Fruit fly (Drosophila melanogaster): ENCODE measurements around the gene frc.

frc gene

DNA sequence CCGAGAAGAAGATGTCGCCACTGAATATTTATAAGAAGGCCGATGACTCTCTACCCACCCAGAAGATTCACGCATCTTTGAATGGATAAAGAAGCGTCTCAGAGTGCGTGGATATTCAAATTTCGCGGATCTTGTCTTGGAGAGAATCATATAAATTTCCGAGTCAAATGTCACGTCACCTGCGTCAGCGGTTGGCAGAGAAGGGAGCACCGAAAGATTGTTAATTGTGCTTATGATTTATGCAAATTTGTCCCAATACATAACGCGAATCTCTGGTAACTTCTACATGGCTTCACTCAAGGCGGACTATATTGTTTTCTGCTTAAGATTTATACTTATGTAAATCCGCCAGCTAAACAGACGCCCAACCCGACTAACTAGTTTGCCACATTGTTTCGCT, 41.9 kb downstream of the frc start (continued):
- TF ChIP-seq ATbp (GFP tag; optimal IDR thresholded peaks at IDR 0.05) (no peak), sens-2 (GFP tag; IDR thresholded peaks at IDR 0.05) (no peak), vvl (GFP tag; IDR thresholded peaks at IDR 0.05) (peak; percentile 67; the same call in 1 of the 2 replicates), stwl (tag; optimal IDR thresholded peaks at IDR 0.05) (no peak), run (tag; optimal IDR thresholded peaks at IDR 0.05) (no peak)

DNA sequence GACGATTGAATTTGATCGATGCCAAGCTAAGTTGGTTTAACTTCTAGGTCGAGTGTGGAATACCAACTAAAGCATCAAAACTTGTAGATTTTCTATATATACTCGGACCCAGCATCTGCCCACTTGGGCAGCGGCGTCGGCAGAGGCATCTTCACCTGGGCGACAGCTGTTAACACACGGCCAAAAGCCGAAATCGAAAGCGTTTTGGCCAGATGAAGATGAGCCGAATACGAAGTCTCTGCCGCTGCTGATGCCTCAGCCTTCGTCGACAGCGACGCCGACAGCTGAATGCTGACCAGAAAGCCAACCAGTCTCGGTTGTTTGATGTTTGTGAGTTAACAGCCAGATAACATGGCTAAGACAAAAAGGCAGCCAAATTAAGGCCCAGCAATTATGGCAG, 44.1 kb downstream of the frc start, which contains the start of gene CG13731:
CG13731 (minus strand) TSS at position 62 of the 400 bp plus-strand sequence.
- TF ChIP-seq nmo (GFP tag; optimal IDR thresholded peaks at IDR 0.05), result no peak
- TF ChIP-seq Rfx (GFP tag; IDR thresholded peaks at IDR 0.05), result 0 out of 2 replicates have a peak, but pooled peaks have one; percentile 5
- TF ChIP-seq ase (GFP tag; IDR thresholded peaks at IDR 0.05), result no peak
- TF ChIP-seq Med (GFP tag), result peak; percentile 7
- peak; percentile 82 for TF ChIP-seq Adf1 (GFP tag; IDR thresholded peaks at IDR 0.05)
- no peak for TF ChIP-seq CG1832 (GFP tag; optimal IDR thresholded peaks at IDR 0.05)
- 0 out of 2 replicates have a peak, but pooled peaks have one; percentile 7 for TF ChIP-seq Awh (GFP tag; IDR thresholded peaks at IDR 0.05)
- 0 out of 2 replicates have a peak, but pooled peaks have one; percentile 15 for TF ChIP-seq CG32532 (GFP tag; IDR thresholded peaks at IDR 0.05)
- TF ChIP-seq CG32772 (GFP tag; IDR thresholded peaks at IDR 0.05), result no peak
- no peak for TF ChIP-seq CG34224 (GFP tag; IDR thresholded peaks at IDR 0.05; ENCODE audit: partially characterized antibody)
- no peak for TF ChIP-seq CG9797 (GFP tag; optimal IDR thresholded peaks at IDR 0.05)
- no peak for TF ChIP-seq cato (GFP tag; optimal IDR thresholded peaks at IDR 0.05; ENCODE audit: borderline replicate concordance)
- peak; percentile 78 for TF ChIP-seq Blimp-1 (GFP tag; optimal IDR thresholded peaks at IDR 0.05)
- no peak for TF ChIP-seq Spps (tag; optimal IDR thresholded peaks at IDR 0.05)
- TF ChIP-seq chinmo (GFP tag; IDR thresholded peaks at IDR 0.05; ENCODE audit: partially characterized antibody), result 0 out of 4 replicates have a peak, but pooled peaks have one; percentile 31
- no peak for TF ChIP-seq Nf-YB (GFP tag; optimal IDR thresholded peaks at IDR 0.05)
- TF ChIP-seq Ets65A (GFP tag), result peak; percentile 30
- TF ChIP-seq so (GFP tag; IDR thresholded peaks at IDR 0.05), result no peak
- TF ChIP-seq CG4404 (GFP tag; IDR thresholded peaks at IDR 0.05), result no peak
- no peak for TF ChIP-seq Meics (GFP tag; optimal IDR thresholded peaks at IDR 0.05)
- TF ChIP-seq CG3163 (GFP tag; optimal IDR thresholded peaks at IDR 0.05), result no peak
- TF ChIP-seq B-H1 (GFP tag; IDR thresholded peaks at IDR 0.05), result no peak

DNA sequence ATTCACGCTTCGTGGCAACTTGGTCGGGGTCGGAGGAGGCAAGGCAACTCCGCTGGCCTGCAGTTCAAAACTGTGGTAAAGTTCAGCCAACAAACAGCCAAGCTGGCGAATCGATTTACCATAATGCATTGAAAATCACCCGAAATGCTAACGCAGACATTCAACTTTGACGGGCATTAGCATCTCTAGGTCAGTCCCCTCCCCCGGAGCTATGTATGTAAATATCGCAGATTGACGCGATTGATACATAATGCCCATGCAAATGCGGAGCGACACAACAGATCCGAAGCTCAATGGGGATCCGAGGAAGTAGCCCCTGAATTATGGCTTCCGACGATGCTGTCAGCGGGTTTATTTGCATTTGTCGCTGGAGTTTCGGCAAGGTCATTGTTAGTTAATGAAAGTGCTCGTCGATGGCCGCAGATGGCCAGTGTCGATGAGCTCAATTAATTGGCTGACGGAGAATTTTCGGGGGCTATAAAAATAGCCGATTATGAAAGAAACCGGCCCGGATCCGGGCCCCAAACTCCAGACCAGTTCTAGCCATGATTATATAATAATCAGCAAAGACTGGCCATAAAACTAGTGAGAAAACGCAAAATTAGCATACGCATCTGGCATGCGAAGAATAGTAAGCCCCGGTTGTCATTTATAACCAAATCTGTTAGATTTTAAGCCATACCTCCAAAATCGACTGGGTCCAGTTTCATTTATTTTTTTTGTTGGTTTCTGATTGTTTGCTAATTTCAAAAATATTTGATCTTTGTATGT, 46.2 kb downstream of the frc start:
- TF ChIP-seq Awh (GFP tag; IDR thresholded peaks at IDR 0.05) (peak; percentile 28; the same call in 1 of the 2 replicates), CG10321 (GFP tag; IDR thresholded peaks at IDR 0.05) (no peak), chinmo (GFP tag; IDR thresholded peaks at IDR 0.05; ENCODE audit: partially characterized antibody) (peak; percentile 79; the same call in 1 of the 4 replicates), CG12769 (tag; optimal IDR thresholded peaks at IDR 0.05) (peak; percentile 61), abd-A (tag; optimal IDR thresholded peaks at IDR 0.05) (peak; percentile 61), CG32532 (GFP tag; IDR thresholded peaks at IDR 0.05) (0 out of 2 replicates have a peak, but pooled peaks have one; percentile 5), CG4424 (GFP tag; optimal IDR thresholded peaks at IDR 0.05) (no peak), nmo (GFP tag; optimal IDR thresholded peaks at IDR 0.05) (no peak), CG13424 (tag; optimal IDR thresholded peaks at IDR 0.05) (no peak), Hr78 (GFP tag; optimal IDR thresholded peaks at IDR 0.05) (peak in 1 of 2 experiments; percentile 59), oc (tag; optimal IDR thresholded peaks at IDR 0.05) (peak; percentile 26), CG9437 (GFP tag; optimal IDR thresholded peaks at IDR 0.05) (no peak), CG33557 (GFP tag; optimal IDR thresholded peaks at IDR 0.05) (no peak), Hand (GFP tag; optimal IDR thresholded peaks at IDR 0.05) (no peak), vvl (GFP tag; IDR thresholded peaks at IDR 0.05) (peak; percentile 89), ftz-f1 (GFP tag; optimal IDR thresholded peaks at IDR 0.05) (peak; percentile 2), Pdp1 (GFP tag; optimal IDR thresholded peaks at IDR 0.05) (peak in 1 of 2 experiments; percentile 84), Six4 (GFP tag; optimal IDR thresholded peaks at IDR 0.05) (no peak), fd102C (GFP tag; optimal IDR thresholded peaks at IDR 0.05) (no peak), Eip74EF (GFP tag; optimal IDR thresholded peaks at IDR 0.05) (peak in 1 of 2 experiments; percentile 28), CG6175 (GFP tag; IDR thresholded peaks at IDR 0.05) (no peak), CG13894 (tag; optimal IDR thresholded peaks at IDR 0.05) (peak; percentile 65), hb (GFP tag; IDR thresholded peaks at IDR 0.05; ENCODE audit: partially characterized antibody) (no peak)
